Worm (Caenorhabditis elegans) whole organism, young adult: ENCODE data around the gene M7.12.

Source experiments
- B0019.2 ChIP-seq: fragments of 200-800 bp; sonication (Bioruptor generic); conservative IDR thresholded peaks from 2 replicates; pipeline ENCODE4 v1.3.6; 2022; ENCODE audit warnings: missing genetic modification reagents, missing genetic modification characterization, missing compliant biosample characterization
- F10E7.11 ChIP-seq: sonication (generic microtip); optimal IDR thresholded peaks from 2 replicates; lab custom pipeline; 2017; ENCODE audit warnings: mild to moderate bottlenecking, missing genetic modification characterization, moderate library complexity, missing compliant biosample characterization
- F23B12.7 ChIP-seq: sonication (generic microtip); optimal IDR thresholded peaks from 2 replicates; lab custom pipeline; 2017; ENCODE audit warnings: missing genetic modification characterization, mild to moderate bottlenecking, missing compliant biosample characterization, antibody characterized with exemption, moderate library complexity; ENCODE audit not compliant: insufficient read depth
- F37B4.10 ChIP-seq: fragments of 200-800 bp; sonication (Bioruptor generic); IDR thresholded peaks from 2 replicates; pipeline ENCODE4 v1.3.6; 2022; ENCODE audit warnings: missing genetic modification characterization, missing compliant biosample characterization
- F49E8.2 ChIP-seq: sonication (generic microtip); optimal IDR thresholded peaks from 3 replicates; lab custom pipeline; 2017; ENCODE audit warnings: missing genetic modification characterization, mild to moderate bottlenecking, missing compliant biosample characterization, antibody characterized with exemption, moderate library complexity; ENCODE audit not compliant: insufficient read depth
- F57C9.4 ChIP-seq: sonication (generic microtip); optimal IDR thresholded peaks from 2 replicates; lab custom pipeline; 2017; ENCODE audit warnings: mild to moderate bottlenecking, missing genetic modification characterization, missing compliant biosample characterization
- K12H6.12 ChIP-seq: fragments of 200-800 bp; sonication (Bioruptor generic); optimal IDR thresholded peaks from 2 replicates; lab custom pipeline; 2018; ENCODE audit warnings: mild to moderate bottlenecking, missing genetic modification characterization, missing compliant biosample characterization
- T26A5.8 ChIP-seq: sonication (generic microtip); optimal IDR thresholded peaks from 2 replicates; lab custom pipeline; 2016; ENCODE audit warnings: missing genetic modification characterization, missing compliant biosample characterization
- Y53G8AR.9 ChIP-seq: fragments of 200-800 bp; sonication (Bioruptor generic); conservative IDR thresholded peaks from 2 replicates; pipeline ENCODE4 v1.3.6; 2022; ENCODE audit warnings: missing genetic modification reagents, missing genetic modification characterization, missing compliant biosample characterization
- Y56A3A.18 ChIP-seq: fragments of 200-800 bp; sonication (Bioruptor generic); IDR thresholded peaks from 2 replicates; pipeline ENCODE4 v1.3.6; 2022; ENCODE audit warnings: missing genetic modification reagents, missing genetic modification characterization, missing compliant biosample characterization
- ZK185.1 ChIP-seq: sonication (generic microtip); optimal IDR thresholded peaks from 2 replicates; lab custom pipeline; 2016; ENCODE audit warnings: mild to moderate bottlenecking, missing genetic modification characterization, missing compliant biosample characterization; ENCODE audit not compliant: poor library complexity, severe bottlenecking
- ama-1 ChIP-seq, 3 experiments: fragments of 150-350 bp in 1 of 3; sonication (generic microtip) in 2 of 3; optimal IDR thresholded peaks; 2 replicates each; lab custom pipeline; 2014 to 2018; ENCODE audit warnings: missing biosample characterization in 2 of 3, missing genetic modification characterization in 2 of 3, missing genetic modification reagents in 2 of 3
- atf-7 ChIP-seq: sonication (generic microtip); optimal IDR thresholded peaks from 2 replicates; lab custom pipeline; 2017; ENCODE audit warnings: mild to moderate bottlenecking, missing genetic modification characterization, missing compliant biosample characterization
- athp-1 ChIP-seq: sonication (generic microtip); optimal IDR thresholded peaks from 2 replicates; lab custom pipeline; 2017; ENCODE audit warnings: mild to moderate bottlenecking, missing genetic modification characterization, missing compliant biosample characterization
- attf-6 ChIP-seq: fragments of 200-800 bp; sonication (Bioruptor generic); IDR thresholded peaks from 2 replicates; pipeline ENCODE4 v1.3.6; 2022; ENCODE audit warnings: missing genetic modification reagents, missing genetic modification characterization, missing compliant biosample characterization
- bed-2 ChIP-seq: fragments of 200-800 bp; sonication (Bioruptor generic); IDR thresholded peaks from 2 replicates; pipeline ENCODE4 v1.3.6; 2022; ENCODE audit warnings: missing genetic modification reagents, missing genetic modification characterization, missing compliant biosample characterization
- ccch-3 ChIP-seq: fragments of 200-800 bp; sonication (Bioruptor generic); optimal IDR thresholded peaks from 2 replicates; lab custom pipeline; 2018; ENCODE audit warnings: mild to moderate bottlenecking, missing genetic modification characterization, missing compliant biosample characterization
- cebp-1 ChIP-seq, 2 experiments: fragments of 200-800 bp in 1 of 2; sonication (Bioruptor generic) in 1 of 2; sonication (generic microtip) in 1 of 2; IDR thresholded peaks in 1 of 2; optimal IDR thresholded peaks in 1 of 2; 2 replicates each; pipeline versions ENCODE4 v1.3.6 to Lab custom; 2017 to 2022; ENCODE audit warnings: missing compliant biosample characterization in 2 of 2, missing genetic modification characterization in 2 of 2, mild to moderate bottlenecking in 1 of 2, missing genetic modification reagents in 1 of 2, moderate library complexity in 1 of 2
- ceh-58 ChIP-seq: fragments of 200-800 bp; sonication (Bioruptor generic); IDR thresholded peaks from 2 replicates; pipeline ENCODE4 v1.3.6; 2022; ENCODE audit warnings: missing genetic modification characterization, missing compliant biosample characterization
- ceh-79 ChIP-seq: sonication (generic microtip); optimal IDR thresholded peaks from 2 replicates; lab custom pipeline; 2017; ENCODE audit warnings: mild to moderate bottlenecking, missing genetic modification characterization, missing compliant biosample characterization
- chd-7 ChIP-seq: sonication (generic microtip); optimal IDR thresholded peaks from 2 replicates; lab custom pipeline; 2016; ENCODE audit warnings: mild to moderate bottlenecking, missing genetic modification characterization, moderate library complexity, missing compliant biosample characterization
- fkh-3 ChIP-seq: sonication (generic microtip); optimal IDR thresholded peaks from 2 replicates; lab custom pipeline; 2016; ENCODE audit warnings: mild to moderate bottlenecking, missing genetic modification characterization, missing compliant biosample characterization
- hlh-26 ChIP-seq: fragments of 200-800 bp; sonication (Bioruptor generic); conservative IDR thresholded peaks from 2 replicates; pipeline ENCODE4 v1.3.6; 2022; ENCODE audit warnings: missing genetic modification reagents, missing genetic modification characterization, missing compliant biosample characterization
- hmg-1.2 ChIP-seq: fragments of 200-800 bp; sonication (Bioruptor generic); IDR thresholded peaks from 2 replicates; pipeline ENCODE4 v1.3.6; 2022; ENCODE audit warnings: missing genetic modification reagents, missing genetic modification characterization, missing compliant biosample characterization
- hmg-20 ChIP-seq: fragments of 200-800 bp; sonication (Bioruptor generic); IDR thresholded peaks from 2 replicates; pipeline ENCODE4 v1.3.6; 2022; ENCODE audit warnings: missing genetic modification reagents, missing genetic modification characterization, missing compliant biosample characterization
- hrde-1 ChIP-seq: sonication (generic microtip); optimal IDR thresholded peaks from 2 replicates; lab custom pipeline; 2016; ENCODE audit warnings: missing genetic modification characterization, mild to moderate bottlenecking, missing compliant biosample characterization, moderate library complexity, missing genotype, missing genetic modification reagents, borderline replicate concordance
- hsf-1 ChIP-seq: fragments of 200-800 bp; sonication (Bioruptor generic); IDR thresholded peaks from 2 replicates; pipeline ENCODE4 v1.3.6; 2022; ENCODE audit warnings: missing genetic modification reagents, missing genetic modification characterization, missing compliant biosample characterization
- lin-40 ChIP-seq: sonication (generic microtip); optimal IDR thresholded peaks from 2 replicates; lab custom pipeline; 2016; ENCODE audit warnings: missing genetic modification characterization, mild to moderate bottlenecking, missing compliant biosample characterization, missing genotype, missing genetic modification reagents
- lsl-1 ChIP-seq: fragments of 200-800 bp; sonication (Bioruptor generic); optimal IDR thresholded peaks from 2 replicates; lab custom pipeline; 2018; ENCODE audit warnings: mild to moderate bottlenecking, missing genetic modification characterization, moderate library complexity, missing compliant biosample characterization
- madf-10 ChIP-seq: sonication (generic microtip); optimal IDR thresholded peaks from 2 replicates; lab custom pipeline; 2016; ENCODE audit warnings: mild to moderate bottlenecking, missing genetic modification characterization, missing compliant biosample characterization
- madf-6 ChIP-seq: fragments of 200-800 bp; sonication (Bioruptor generic); IDR thresholded peaks from 2 replicates; pipeline ENCODE4 v1.3.6; 2022; ENCODE audit warnings: missing genetic modification reagents, missing genetic modification characterization, missing compliant biosample characterization
- nfya-2 ChIP-seq: fragments of 200-800 bp; sonication (Bioruptor generic); IDR thresholded peaks from 2 replicates; pipeline ENCODE4 v1.3.6; 2022; ENCODE audit warnings: missing genetic modification reagents, missing genetic modification characterization, missing compliant biosample characterization
- nfyb-1 ChIP-seq: fragments of 200-800 bp; sonication (Bioruptor generic); IDR thresholded peaks from 2 replicates; pipeline ENCODE4 v1.3.6; 2022; ENCODE audit warnings: missing genetic modification reagents, missing genetic modification characterization, missing compliant biosample characterization
- nhr-90 ChIP-seq: sonication (generic microtip); optimal IDR thresholded peaks from 2 replicates; lab custom pipeline; 2016; ENCODE audit warnings: missing genotype, mild to moderate bottlenecking, missing genetic modification characterization, missing compliant biosample characterization
- pbrm-1 ChIP-seq: fragments of 200-800 bp; sonication (Bioruptor generic); IDR thresholded peaks from 2 replicates; pipeline ENCODE4 v1.3.6; 2022; ENCODE audit warnings: missing genetic modification reagents, missing genetic modification characterization, missing compliant biosample characterization
- repo-1 ChIP-seq: sonication (generic microtip); optimal IDR thresholded peaks from 2 replicates; lab custom pipeline; 2017; ENCODE audit warnings: mild to moderate bottlenecking, missing genetic modification characterization, missing compliant biosample characterization
- snpc-1.1 ChIP-seq: sonication (generic microtip); optimal IDR thresholded peaks from 2 replicates; lab custom pipeline; 2017; ENCODE audit warnings: missing genetic modification characterization, mild to moderate bottlenecking, missing compliant biosample characterization, antibody characterized with exemption, moderate library complexity, missing genotype, missing genetic modification reagents; ENCODE audit not compliant: insufficient read depth
- snpc-3.4 ChIP-seq: sonication (generic microtip); optimal IDR thresholded peaks from 2 replicates; lab custom pipeline; 2017; ENCODE audit warnings: missing genetic modification characterization, mild to moderate bottlenecking, missing compliant biosample characterization, antibody characterized with exemption, moderate library complexity, missing genotype, missing genetic modification reagents
- tbx-9 ChIP-seq: sonication (generic microtip); optimal IDR thresholded peaks from 2 replicates; lab custom pipeline; 2016; ENCODE audit warnings: borderline replicate concordance, missing genetic modification characterization, inconsistent platforms, missing compliant biosample characterization
- tlf-1 ChIP-seq: fragments of 200-800 bp; sonication (Bioruptor generic); optimal IDR thresholded peaks from 2 replicates; lab custom pipeline; 2018; ENCODE audit warnings: mild to moderate bottlenecking, missing genetic modification characterization, missing compliant biosample characterization
- unc-62 ChIP-seq: fragments of 150-350 bp; optimal IDR thresholded peaks from 2 replicates; lab custom pipeline; 2014; ENCODE audit warnings: missing biosample characterization, missing genetic modification reagents, missing genetic modification characterization
- xnd-1 ChIP-seq: sonication (generic microtip); optimal IDR thresholded peaks from 2 replicates; lab custom pipeline; 2016; ENCODE audit warnings: missing genotype, missing genetic modification reagents, missing genetic modification characterization, missing compliant biosample characterization
- ztf-25 ChIP-seq: fragments of 200-800 bp; sonication (Bioruptor generic); IDR thresholded peaks from 2 replicates; pipeline ENCODE4 v1.3.6; 2022; ENCODE audit warnings: missing genetic modification reagents, missing genetic modification characterization, missing compliant biosample characterization
- ztf-26 ChIP-seq: sonication (generic microtip); optimal IDR thresholded peaks from 2 replicates; lab custom pipeline; 2017; ENCODE audit warnings: missing genetic modification characterization, missing compliant biosample characterization
- ztf-3 ChIP-seq: fragments of 200-800 bp; sonication (Bioruptor generic); optimal IDR thresholded peaks from 2 replicates; lab custom pipeline; 2018; ENCODE audit warnings: mild to moderate bottlenecking, missing genetic modification characterization, missing compliant biosample characterization
- ztf-6 ChIP-seq: fragments of 200-800 bp; sonication (Bioruptor generic); IDR thresholded peaks from 2 replicates; pipeline ENCODE4 v1.3.6; 2022; ENCODE audit warnings: missing genetic modification reagents, missing genetic modification characterization, missing compliant biosample characterization

M7.12 gene

ce11 chrIV:11097795-11098194 lies at the start of gene M7.12:
Gene M7.12, minus strand, starts transcription at chrIV:11097982.
- TF ChIP-seq hmg-20: no peak
- no peak for TF ChIP-seq ccch-3
- TF ChIP-seq attf-6: no peak
- no peak for TF ChIP-seq ztf-26 (tag; lab: Kevin White, UChicago)
- no peak for TF ChIP-seq ceh-79 (tag; lab: Kevin White, UChicago)
- no peak for TF ChIP-seq tbx-9
- no peak for TF ChIP-seq nhr-90 (tag; lab: Kevin White, UChicago)
- TF ChIP-seq T26A5.8 (tag; lab: Kevin White, UChicago): no peak
- no peak for TF ChIP-seq cebp-1 (GFP tag; IDR thresholded peaks at IDR 0.05; lab: Robert Waterston, UW)
- no peak for TF ChIP-seq cebp-1 (tag; optimal IDR thresholded peaks at IDR 0.05; lab: Kevin White, UChicago)
- TF ChIP-seq ceh-58 (GFP tag; lab: Robert Waterston, UW): no peak
- TF ChIP-seq snpc-3.4 (tag; lab: Kevin White, UChicago): no peak
- TF ChIP-seq pbrm-1: no peak
- no peak for TF ChIP-seq F37B4.10 (GFP tag; lab: Robert Waterston, UW)
- TF ChIP-seq bed-2 (GFP tag; lab: Robert Waterston, UW): no peak
- TF ChIP-seq snpc-1.1 (tag; lab: Kevin White, UChicago): no peak
- no peak for TF ChIP-seq ztf-6
- TF ChIP-seq hmg-1.2 (GFP tag; lab: Robert Waterston, UW): no peak
- TF ChIP-seq fkh-3 (tag; lab: Kevin White, UChicago): no peak
- no peak for TF ChIP-seq ztf-25 (GFP tag; lab: Robert Waterston, UW)

ce11 chrIV:11146962-11147470 lies 49.2 kb upstream of the M7.12 start, which contains the start of gene pigq-1:
Gene pigq-1, minus strand, starts transcription at chrIV:11147247.
- TF ChIP-seq B0019.2 (GFP tag; lab: Robert Waterston, UW) (no peak), repo-1 (peak; percentile 78), F10E7.11 (tag; lab: Kevin White, UChicago) (peak; percentile 37), hsf-1 (0 out of 2 replicates have a peak, but pooled peaks have one; percentile 67), F23B12.7 (no peak), ZK185.1 (tag; lab: Kevin White, UChicago) (peak; percentile 83), lin-40 (peak; percentile 38), Y53G8AR.9 (GFP tag; lab: Robert Waterston, UW) (peak; percentile 84), K12H6.12 (no peak), hrde-1 (peak; percentile 90), Y56A3A.18 (peak; percentile 71; the same call in 1 of the 2 replicates), chd-7 (tag; lab: Kevin White, UChicago) (peak; percentile 52), T26A5.8 (tag; lab: Kevin White, UChicago) (peak; percentile 21), madf-10 (tag; lab: Kevin White, UChicago) (peak; percentile 33), atf-7 (peak; percentile 71), F49E8.2 (tag; lab: Kevin White, UChicago) (peak; percentile 86), tlf-1 (peak; percentile 80), cebp-1 (GFP tag; IDR thresholded peaks at IDR 0.05; lab: Robert Waterston, UW) (no peak), cebp-1 (tag; optimal IDR thresholded peaks at IDR 0.05; lab: Kevin White, UChicago) (peak; percentile 35), hlh-26 (no peak), ama-1 (optimal IDR thresholded peaks at IDR 0.05; lab: Kevin White, UChicago) (peak; percentile 90), ama-1 (GFP tag; optimal IDR thresholded peaks at IDR 0.05; lab: Kevin White, UChicago) (no peak), F57C9.4 (tag; lab: Kevin White, UChicago) (peak; percentile 80), nfya-2 (GFP tag; lab: Robert Waterston, UW) (no peak), nfyb-1 (GFP tag; lab: Robert Waterston, UW) (peak; percentile 71; the same call in 1 of the 2 replicates), athp-1 (peak; percentile 52), ztf-26 (tag; lab: Kevin White, UChicago) (peak; percentile 39), ztf-3 (peak; percentile 43), xnd-1 (tag; lab: Kevin White, UChicago) (peak; percentile 28), madf-6 (peak; percentile 66), unc-62 (GFP tag; lab: Kevin White, UChicago) (no peak), lsl-1 (GFP tag; lab: Kevin White, UChicago) (peak; percentile 4)
